Fruit fly (Drosophila melanogaster): ENCODE results near the gene Larp4B.
A peak's percentile ranks its signal among the peaks of the same experiment; 100 is the strongest.

Larp4B gene

dm6 chr3L:3240597-3241367, 16.1 kb downstream of the Larp4B start (continued):
- TF ChIP-seq CG18262 (tag; optimal IDR thresholded peaks at IDR 0.05) (peak; percentile 45), dati (GFP tag; IDR thresholded peaks at IDR 0.05) (no peak), CG13424 (tag; optimal IDR thresholded peaks at IDR 0.05) (peak; percentile 40), btn (GFP tag; optimal IDR thresholded peaks at IDR 0.05) (no peak), lbe (GFP tag; optimal IDR thresholded peaks at IDR 0.05) (peak; percentile 94), Drgx (GFP tag; IDR thresholded peaks at IDR 0.05) (peak; percentile 84), CG3407 (GFP tag; optimal IDR thresholded peaks at IDR 0.05) (no peak), CG11696 (GFP tag; IDR thresholded peaks at IDR 0.05) (no peak), CG12155 (GFP tag; optimal IDR thresholded peaks at IDR 0.05) (no peak), ken (GFP tag; IDR thresholded peaks at IDR 0.05) (no peak), D (optimal IDR thresholded peaks at IDR 0.05) (no peak), D (GFP tag; optimal IDR thresholded peaks at IDR 0.05) (no peak), dmrt11E (tag; optimal IDR thresholded peaks at IDR 0.05) (peak; percentile 55), Mrtf (GFP tag; IDR thresholded peaks at IDR 0.05) (no peak), dimm (GFP tag; IDR thresholded peaks at IDR 0.05) (peak; percentile 6; the same call in 1 of the 2 replicates), nom (GFP tag; optimal IDR thresholded peaks at IDR 0.05) (peak; percentile 99), B-H1 (GFP tag; IDR thresholded peaks at IDR 0.05) (no peak), CG8924 (tag; optimal IDR thresholded peaks at IDR 0.05) (peak; percentile 25), CG17359 (tag; optimal IDR thresholded peaks at IDR 0.05) (peak; percentile 53), CG11085 (GFP tag; IDR thresholded peaks at IDR 0.05) (no peak), Hr51 (GFP tag; optimal IDR thresholded peaks at IDR 0.05) (peak in 1 of 2 experiments; percentile 65), Xrp1 (GFP tag; IDR thresholded peaks at IDR 0.05) (no peak), Scr (GFP tag; IDR thresholded peaks at IDR 0.05; ENCODE audit: partially characterized antibody) (no peak), chinmo (GFP tag; IDR thresholded peaks at IDR 0.05; ENCODE audit: partially characterized antibody) (0 out of 4 replicates have a peak, but pooled peaks have one; percentile 28), Eip74EF (GFP tag; optimal IDR thresholded peaks at IDR 0.05) (peak in 1 of 2 experiments; percentile 34), dysf (GFP tag; IDR thresholded peaks at IDR 0.05) (0 out of 3 replicates have a peak, but pooled peaks have one; percentile 25), hkb (optimal IDR thresholded peaks at IDR 0.05) (no peak), hkb (GFP tag; IDR thresholded peaks at IDR 0.05) (0 out of 2 replicates have a peak, but pooled peaks have one; percentile 19), hth (optimal IDR thresholded peaks at IDR 0.05) (no peak), kah (GFP tag; optimal IDR thresholded peaks at IDR 0.05) (no peak), dmrt99B (tag; optimal IDR thresholded peaks at IDR 0.05) (peak; percentile 77), Dp (GFP tag; optimal IDR thresholded peaks at IDR 0.05) (no peak), nmo (GFP tag; optimal IDR thresholded peaks at IDR 0.05) (peak; percentile 60), org-1 (GFP tag; optimal IDR thresholded peaks at IDR 0.05) (no peak), lola (GFP tag; optimal IDR thresholded peaks at IDR 0.05) (peak in 1 of 3 experiments; percentile 37), chif (GFP tag; optimal IDR thresholded peaks at IDR 0.05) (no peak), Hand (GFP tag; optimal IDR thresholded peaks at IDR 0.05) (no peak), CG15601 (tag; optimal IDR thresholded peaks at IDR 0.05) (peak; percentile 36), sc (optimal IDR thresholded peaks at IDR 0.05) (no peak), sc (GFP tag; optimal IDR thresholded peaks at IDR 0.05) (peak; percentile 4), CG10366 (GFP tag; IDR thresholded peaks at IDR 0.05) (peak; percentile 41; the same call in 1 of the 2 replicates), Sox102F (GFP tag; optimal IDR thresholded peaks at IDR 0.05) (peak; percentile 70), stwl (tag; optimal IDR thresholded peaks at IDR 0.05) (no peak), CG12391 (tag; optimal IDR thresholded peaks at IDR 0.05) (peak; percentile 48), hb (GFP tag; IDR thresholded peaks at IDR 0.05; ENCODE audit: partially characterized antibody) (no peak), Ets65A (GFP tag) (peak; percentile 25), gem (tag; optimal IDR thresholded peaks at IDR 0.05) (peak; percentile 63), CG6765 (GFP tag; optimal IDR thresholded peaks at IDR 0.05) (no peak), CG10267 (tag; optimal IDR thresholded peaks at IDR 0.05) (peak; percentile 5)

Data from whole organism, embryonic.